Fruit fly (Drosophila melanogaster): ENCODE results near the gene CG43386.
A peak's percentile ranks its signal among the peaks of the same experiment; 100 is the strongest.

CG43386 gene

DNA sequence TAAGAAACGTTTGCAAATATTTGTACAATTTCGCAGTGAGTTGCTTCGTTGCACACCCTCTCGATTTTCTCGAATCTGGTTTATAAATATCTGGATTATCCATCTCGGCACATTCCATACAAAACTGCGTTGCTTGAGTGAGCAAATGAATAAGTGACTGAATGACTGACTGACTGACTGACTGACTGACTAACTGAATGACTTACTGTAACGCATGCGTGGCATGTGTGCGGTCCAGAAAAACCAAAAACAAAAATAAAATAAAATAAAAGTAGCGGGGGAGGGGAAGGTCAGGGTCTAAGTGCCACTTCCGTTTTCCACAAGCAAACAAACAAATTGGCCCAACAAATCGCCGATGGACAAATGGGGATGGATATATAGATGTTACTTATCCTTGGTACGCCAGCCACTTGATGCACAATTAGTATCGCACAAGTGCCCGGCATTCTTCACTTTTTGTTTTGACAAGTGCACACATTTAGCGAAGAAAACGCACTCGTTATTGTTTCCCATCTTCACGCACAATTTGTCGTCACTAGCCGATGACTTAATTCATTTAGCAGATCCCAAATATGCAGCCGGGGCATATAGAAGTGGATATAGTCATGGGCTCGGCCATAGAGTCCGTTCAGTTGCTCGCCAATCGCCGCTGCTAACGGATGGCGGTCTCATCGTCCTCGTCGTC lies 31.5 kb upstream of the CG43386 start, which contains the start of gene CG33557:
CG33557 (plus strand) TSS at position 635 of the 685 bp plus-strand sequence.
- no peak for TF ChIP-seq CG13204 (GFP tag; optimal IDR thresholded peaks at IDR 0.05)
- TF ChIP-seq CG8159 (tag; optimal IDR thresholded peaks at IDR 0.05), result no peak
- no peak for TF ChIP-seq CG15710 (tag; optimal IDR thresholded peaks at IDR 0.05)

DNA sequence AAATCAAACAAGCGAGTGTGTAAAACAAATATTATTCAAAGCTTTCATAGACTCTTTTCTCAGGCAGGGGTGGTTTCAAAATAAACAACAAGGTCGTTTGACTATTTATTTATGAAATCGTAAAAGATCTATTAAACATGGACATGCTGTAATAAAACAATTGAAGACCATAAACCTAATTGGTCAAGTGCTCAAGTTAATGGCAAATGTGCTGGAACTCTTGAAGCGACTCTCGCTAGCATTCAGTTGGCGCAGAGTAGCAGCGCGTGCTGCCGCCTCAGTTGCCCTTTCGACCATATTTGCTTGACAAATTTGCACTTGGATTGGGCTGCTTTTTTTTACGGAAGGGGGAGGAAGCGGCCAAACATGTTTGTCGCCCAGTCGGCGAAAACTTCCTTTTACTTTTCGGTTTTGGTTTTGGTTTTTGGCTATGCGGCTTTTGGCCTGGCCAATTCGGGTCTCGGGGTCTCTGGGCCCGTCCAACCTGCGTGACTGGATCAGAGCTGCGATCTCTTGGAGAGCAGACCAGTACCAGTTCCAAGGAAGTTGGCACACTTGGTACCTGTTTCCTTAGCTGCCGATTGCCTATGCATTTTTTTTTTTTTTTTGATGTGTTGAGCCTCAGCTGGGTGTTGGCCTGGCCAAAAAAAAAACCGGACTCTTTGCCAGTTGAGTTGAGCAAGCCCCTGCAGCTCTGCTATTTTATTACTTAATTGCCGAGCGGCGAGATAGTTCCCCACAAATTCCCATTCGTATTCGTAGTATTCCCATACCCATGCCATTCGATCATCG lies 16.4 kb upstream of the CG43386 start:
- TF ChIP-seq CG32121 (GFP tag; IDR thresholded peaks at IDR 0.05) (no peak; the same call in 1 of the 2 replicates), CG12605 (GFP tag; IDR thresholded peaks at IDR 0.05) (peak; percentile 26; the same call in 1 of the 2 replicates), CG8301 (tag; optimal IDR thresholded peaks at IDR 0.05) (peak; percentile 12), CG13204 (GFP tag; optimal IDR thresholded peaks at IDR 0.05) (peak; percentile 1), Ets98B (GFP tag; IDR thresholded peaks at IDR 0.05) (peak; percentile 18; the same call in 1 of the 2 replicates), Pif1B (GFP tag; optimal IDR thresholded peaks at IDR 0.05) (no peak), gl (tag; optimal IDR thresholded peaks at IDR 0.05) (no peak), CG4496 (GFP tag; IDR thresholded peaks at IDR 0.05) (0 out of 3 replicates have a peak, but pooled peaks have one; percentile 47), EcR (GFP tag; optimal IDR thresholded peaks at IDR 0.05) (peak; percentile 57), CG9948 (tag; optimal IDR thresholded peaks at IDR 0.05) (no peak), CG17806 (tag; optimal IDR thresholded peaks at IDR 0.05) (peak; percentile 19), D1 (tag; optimal IDR thresholded peaks at IDR 0.05) (no peak), CG8159 (tag; optimal IDR thresholded peaks at IDR 0.05) (no peak), CG34367 (tag; optimal IDR thresholded peaks at IDR 0.05) (no peak), Snoo (tag; optimal IDR thresholded peaks at IDR 0.05) (no peak), Pif1A (GFP tag; optimal IDR thresholded peaks at IDR 0.05) (no peak), CG14655 (GFP tag; optimal IDR thresholded peaks at IDR 0.05) (peak; percentile 23), CG15710 (tag; optimal IDR thresholded peaks at IDR 0.05) (no peak), rn (GFP tag; IDR thresholded peaks at IDR 0.05) (no peak), fd96Ca (GFP tag; IDR thresholded peaks at IDR 0.05) (peak; percentile 17; the same call in 1 of the 3 replicates), CG10348 (GFP tag; IDR thresholded peaks at IDR 0.05) (no peak)

- TF ChIP-seq CG15710 (tag; optimal IDR thresholded peaks at IDR 0.05), result no peak
- no peak for TF ChIP-seq CG17806 (tag; optimal IDR thresholded peaks at IDR 0.05)
- TF ChIP-seq CG8301 (tag; optimal IDR thresholded peaks at IDR 0.05), result no peak
- no peak for TF ChIP-seq EcR (GFP tag; optimal IDR thresholded peaks at IDR 0.05)
- TF ChIP-seq CG32121 (GFP tag; IDR thresholded peaks at IDR 0.05), result no peak
- no peak for TF ChIP-seq Ets98B (GFP tag; IDR thresholded peaks at IDR 0.05)
- TF ChIP-seq D1 (tag; optimal IDR thresholded peaks at IDR 0.05), result no peak
- TF ChIP-seq CG34367 (tag; optimal IDR thresholded peaks at IDR 0.05), result no peak
- TF ChIP-seq CG13204 (GFP tag; optimal IDR thresholded peaks at IDR 0.05), result no peak
- TF ChIP-seq fd96Ca (GFP tag; IDR thresholded peaks at IDR 0.05), result no peak
- TF ChIP-seq CG12605 (GFP tag; IDR thresholded peaks at IDR 0.05), result no peak
- TF ChIP-seq gl (tag; optimal IDR thresholded peaks at IDR 0.05), result no peak
Measured at dm6 chrX:9992934-9993333, 15.7 kb upstream of the CG43386 start.

DNA sequence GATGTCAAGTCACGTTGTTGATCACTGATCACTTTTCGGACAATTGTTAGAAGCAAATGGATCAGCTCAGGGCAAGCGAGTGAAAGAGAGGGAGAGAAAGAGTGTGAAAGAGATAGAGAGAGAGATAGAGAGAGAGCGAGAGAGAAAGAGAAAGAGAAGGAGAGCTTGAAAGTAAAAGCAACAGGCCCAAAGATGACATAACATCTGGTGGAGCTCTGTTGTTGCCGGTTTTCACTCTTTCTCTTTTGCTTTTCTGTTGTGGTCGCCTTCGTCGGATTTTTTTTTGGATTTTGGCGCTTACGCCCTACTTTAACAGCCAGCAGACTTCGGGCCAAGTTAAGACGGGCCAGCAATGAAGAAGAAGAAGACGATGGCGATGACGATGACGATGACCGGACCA lies 13.8 kb upstream of the CG43386 start:
- no peak for TF ChIP-seq CG17806 (tag; optimal IDR thresholded peaks at IDR 0.05)
- no peak for TF ChIP-seq CG8301 (tag; optimal IDR thresholded peaks at IDR 0.05)
- no peak for TF ChIP-seq fd96Ca (GFP tag; IDR thresholded peaks at IDR 0.05)
- TF ChIP-seq gl (tag; optimal IDR thresholded peaks at IDR 0.05), result no peak
- TF ChIP-seq CG13204 (GFP tag; optimal IDR thresholded peaks at IDR 0.05), result no peak
- TF ChIP-seq EcR (GFP tag; optimal IDR thresholded peaks at IDR 0.05), result no peak
- TF ChIP-seq CG14655 (GFP tag; optimal IDR thresholded peaks at IDR 0.05), result no peak
- TF ChIP-seq CG8159 (tag; optimal IDR thresholded peaks at IDR 0.05), result no peak
- no peak for TF ChIP-seq CG34367 (tag; optimal IDR thresholded peaks at IDR 0.05)
- no peak for TF ChIP-seq CG32121 (GFP tag; IDR thresholded peaks at IDR 0.05)
- TF ChIP-seq Snoo (tag; optimal IDR thresholded peaks at IDR 0.05), result no peak
- TF ChIP-seq CG10348 (GFP tag; IDR thresholded peaks at IDR 0.05), result no peak
- TF ChIP-seq CG4496 (GFP tag; IDR thresholded peaks at IDR 0.05), result no peak
- no peak for TF ChIP-seq CG12605 (GFP tag; IDR thresholded peaks at IDR 0.05)
- TF ChIP-seq D1 (tag; optimal IDR thresholded peaks at IDR 0.05), result no peak
- TF ChIP-seq Pif1A (GFP tag; optimal IDR thresholded peaks at IDR 0.05), result no peak
- no peak for TF ChIP-seq Pif1B (GFP tag; optimal IDR thresholded peaks at IDR 0.05)
- no peak for TF ChIP-seq rn (GFP tag; IDR thresholded peaks at IDR 0.05)
- no peak for TF ChIP-seq CG9948 (tag; optimal IDR thresholded peaks at IDR 0.05)

dm6 chrX:9989154-9989787 lies 12.1 kb upstream of the CG43386 start, which contains the start of gene CG32694:
TSS of gene CG32694 (plus strand) at chrX:9989690.
- TF ChIP-seq Ets98B (GFP tag; IDR thresholded peaks at IDR 0.05), result peak; percentile 34; the same call in 1 of the 2 replicates
- TF ChIP-seq CG12605 (GFP tag; IDR thresholded peaks at IDR 0.05), result no peak
- peak; percentile 16 for TF ChIP-seq CG8159 (tag; optimal IDR thresholded peaks at IDR 0.05)
- peak; percentile 53 for TF ChIP-seq CG13204 (GFP tag; optimal IDR thresholded peaks at IDR 0.05)
